Worm (Caenorhabditis elegans) whole organism, L1 larva: Measurements from ENCODE around the gene R02E12.5.

Source experiments
- F16B12.6 ChIP-seq: fragments of 150-350 bp; optimal IDR thresholded peaks from 2 replicates; lab custom pipeline; 2014; ENCODE audit warnings: missing biosample characterization, missing genetic modification characterization
- Y116A8C.19 ChIP-seq: sonication (generic microtip); optimal IDR thresholded peaks from 2 replicates; lab custom pipeline; 2016; ENCODE audit warnings: missing compliant biosample characterization, missing genetic modification characterization, borderline replicate concordance
- alr-1 ChIP-seq: fragments of 200-800 bp; sonication (Bioruptor generic); optimal IDR thresholded peaks from 2 replicates; lab custom pipeline; 2018; ENCODE audit warnings: borderline replicate concordance, mild to moderate bottlenecking, missing genetic modification characterization, missing compliant biosample characterization
- aly-2 ChIP-seq: fragments of 150-350 bp; optimal IDR thresholded peaks from 2 replicates; lab custom pipeline; 2014; ENCODE audit warnings: missing biosample characterization, missing genetic modification characterization
- ceh-63 ChIP-seq: fragments of 200-800 bp; sonication (Bioruptor generic); optimal IDR thresholded peaks from 2 replicates; lab custom pipeline; 2018; ENCODE audit warnings: mild to moderate bottlenecking, missing genetic modification characterization, missing compliant biosample characterization
- ceh-90 ChIP-seq: sonication (generic microtip); optimal IDR thresholded peaks from 2 replicates; lab custom pipeline; 2016; ENCODE audit warnings: missing genetic modification characterization, missing compliant biosample characterization
- dsc-1 ChIP-seq: sonication (generic microtip); optimal IDR thresholded peaks from 2 replicates; lab custom pipeline; 2016; ENCODE audit warnings: mild to moderate bottlenecking, missing genetic modification characterization, missing compliant biosample characterization
- efl-3 ChIP-seq: fragments of 200-800 bp; sonication (Bioruptor generic); optimal IDR thresholded peaks from 2 replicates; lab custom pipeline; 2018; ENCODE audit warnings: mild to moderate bottlenecking, missing genetic modification characterization, missing compliant biosample characterization
- egl-13 ChIP-seq: sonication (generic microtip); optimal IDR thresholded peaks from 2 replicates; lab custom pipeline; 2016; ENCODE audit warnings: missing genotype, missing genetic modification reagents, missing genetic modification characterization, missing compliant biosample characterization
- egl-27 ChIP-seq, 2 experiments: fragments of 150-350 bp in 1 of 2; sonication (generic microtip); optimal IDR thresholded peaks; 3 replicates each; lab custom pipeline; 2017 to 2018; ENCODE audit warnings: missing biosample characterization in 2 of 2, missing genetic modification characterization in 2 of 2, missing genetic modification reagents in 2 of 2
- elt-2 ChIP-seq: sonication (generic microtip); optimal IDR thresholded peaks from 2 replicates; lab custom pipeline; 2016; ENCODE audit warnings: missing genetic modification characterization, mild to moderate bottlenecking, inconsistent platforms, missing compliant biosample characterization, missing genetic modification reagents
- hlh-17 ChIP-seq: fragments of 200-800 bp; sonication (Bioruptor generic); optimal IDR thresholded peaks from 2 replicates; lab custom pipeline; 2018; ENCODE audit warnings: missing genetic modification characterization, mild to moderate bottlenecking, missing compliant biosample characterization, moderate library complexity, borderline replicate concordance
- irx-1 ChIP-seq: sonication (generic microtip); optimal IDR thresholded peaks from 2 replicates; lab custom pipeline; 2016; ENCODE audit warnings: missing genetic modification characterization, missing compliant biosample characterization
- isw-1 ChIP-seq: fragments of 200-800 bp; sonication (Bioruptor generic); IDR thresholded peaks from 2 replicates; pipeline ENCODE4 v1.3.6; 2022; ENCODE audit warnings: missing genetic modification characterization, missing compliant biosample characterization
- jun-1 ChIP-seq: fragments of 150-350 bp; optimal IDR thresholded peaks from 2 replicates; lab custom pipeline; 2014; ENCODE audit warnings: missing biosample characterization, missing genetic modification reagents, missing genetic modification characterization
- lsy-2 ChIP-seq, 2 experiments: fragments of 150-350 bp; optimal IDR thresholded peaks; 2 replicates each; lab custom pipeline; 2014; ENCODE audit warnings: missing biosample characterization in 2 of 2, missing genetic modification characterization in 2 of 2
- mef-2 ChIP-seq: fragments of 150-350 bp; optimal IDR thresholded peaks from 2 replicates; lab custom pipeline; 2014; ENCODE audit warnings: missing biosample characterization, missing genetic modification characterization
- nhr-20 ChIP-seq: sonication (generic microtip); optimal IDR thresholded peaks from 2 replicates; lab custom pipeline; 2016; ENCODE audit warnings: mild to moderate bottlenecking, missing genetic modification characterization, missing compliant biosample characterization
- nhr-237 ChIP-seq: fragments of 150-350 bp; optimal IDR thresholded peaks from 2 replicates; lab custom pipeline; 2014; ENCODE audit warnings: missing biosample characterization, missing genetic modification characterization
- nhr-28 ChIP-seq: fragments of 150-350 bp; optimal IDR thresholded peaks from 2 replicates; lab custom pipeline; 2014; ENCODE audit warnings: missing biosample characterization, missing genetic modification characterization
- nhr-47 ChIP-seq: sonication (generic microtip); optimal IDR thresholded peaks from 2 replicates; lab custom pipeline; 2016; ENCODE audit warnings: mild to moderate bottlenecking, missing genetic modification characterization, moderate library complexity, missing compliant biosample characterization
- nhr-71 ChIP-seq: sonication (generic microtip); optimal IDR thresholded peaks from 2 replicates; lab custom pipeline; 2016; ENCODE audit warnings: mild to moderate bottlenecking, missing genetic modification characterization, moderate library complexity, missing compliant biosample characterization
- nhr-76 ChIP-seq: sonication (generic microtip); optimal IDR thresholded peaks from 2 replicates; lab custom pipeline; 2017; ENCODE audit warnings: missing biosample characterization, missing genetic modification characterization
- nhr-85 ChIP-seq: sonication (generic microtip); peaks from one replicate; lab custom pipeline; 2016; ENCODE audit warnings: missing genetic modification characterization, inconsistent platforms, missing compliant biosample characterization
- nhr-90 ChIP-seq: sonication (generic microtip); optimal IDR thresholded peaks from 2 replicates; lab custom pipeline; 2016; ENCODE audit warnings: mild to moderate bottlenecking, missing genetic modification characterization, missing compliant biosample characterization; ENCODE audit not compliant: poor library complexity
- pax-3 ChIP-seq: fragments of 200-800 bp; sonication (Bioruptor generic); optimal IDR thresholded peaks from 2 replicates; lab custom pipeline; 2018; ENCODE audit warnings: mild to moderate bottlenecking, missing genetic modification characterization, moderate library complexity, missing compliant biosample characterization
- pqm-1 ChIP-seq: sonication (generic microtip); optimal IDR thresholded peaks from 3 replicates; lab custom pipeline; 2017; ENCODE audit warnings: missing biosample characterization, missing genetic modification characterization
- skn-1 ChIP-seq: fragments of 150-350 bp; optimal IDR thresholded peaks from 2 replicates; lab custom pipeline; 2014; ENCODE audit warnings: missing biosample characterization, missing genetic modification characterization
- snpc-4 ChIP-seq: fragments of 150-350 bp; optimal IDR thresholded peaks from 2 replicates; lab custom pipeline; 2014; ENCODE audit warnings: missing biosample characterization, missing genetic modification characterization
- sptf-1 ChIP-seq: fragments of 150-350 bp; optimal IDR thresholded peaks from 2 replicates; lab custom pipeline; 2014; ENCODE audit warnings: missing biosample characterization, missing genetic modification characterization
- sup-37 ChIP-seq: fragments of 200-800 bp; sonication (Bioruptor generic); optimal IDR thresholded peaks from 2 replicates; lab custom pipeline; 2018; ENCODE audit warnings: mild to moderate bottlenecking, missing genetic modification characterization, missing compliant biosample characterization
- swsn-7 ChIP-seq: sonication (generic microtip); optimal IDR thresholded peaks from 2 replicates; lab custom pipeline; 2016; ENCODE audit warnings: missing genetic modification characterization, missing compliant biosample characterization
- unc-86 ChIP-seq: sonication (generic microtip); optimal IDR thresholded peaks from 2 replicates; lab custom pipeline; 2016; ENCODE audit warnings: missing genetic modification characterization, missing compliant biosample characterization
- vab-15 ChIP-seq: sonication (generic microtip); optimal IDR thresholded peaks from 2 replicates; lab custom pipeline; 2017; ENCODE audit warnings: missing genotype, mild to moderate bottlenecking, missing genetic modification characterization, missing compliant biosample characterization
- zip-4 ChIP-seq: fragments of 200-800 bp; sonication (Bioruptor generic); optimal IDR thresholded peaks from 2 replicates; lab custom pipeline; 2018; ENCODE audit warnings: mild to moderate bottlenecking, missing genetic modification characterization, moderate library complexity, missing compliant biosample characterization

The R02E12.5 gene

DNA sequence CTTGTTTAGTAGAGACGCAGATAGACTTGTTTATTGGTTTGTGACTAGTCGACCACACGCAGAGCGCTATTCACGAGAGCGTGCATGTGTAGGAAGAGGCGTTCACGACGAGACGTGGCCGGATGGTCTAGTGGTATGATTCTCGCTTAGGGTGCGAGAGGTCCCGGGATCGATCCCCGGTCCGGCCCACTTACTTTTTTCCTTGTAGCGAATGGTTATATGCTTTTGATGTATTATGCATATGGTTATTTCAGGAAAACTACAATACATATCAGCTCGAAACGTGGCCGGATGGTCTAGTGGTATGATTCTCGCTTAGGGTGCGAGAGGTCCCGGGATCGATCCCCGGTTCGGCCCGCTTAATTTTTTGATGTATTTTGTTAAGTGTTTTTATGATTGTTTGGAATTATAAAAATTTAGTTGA, 27.1 kb upstream of the R02E12.5 start (continued):
- TF ChIP-seq swsn-7 (peak; percentile 80), mef-2 (tag; lab: Kevin White, UChicago) (no peak), sup-37 (GFP tag; lab: Kevin White, UChicago) (peak; percentile 12), ceh-90 (tag; lab: Kevin White, UChicago) (no peak), unc-86 (tag; lab: Kevin White, UChicago) (peak; percentile 68), F16B12.6 (tag; lab: Kevin White, UChicago) (peak; percentile 17), hlh-17 (GFP tag; lab: Kevin White, UChicago) (no peak), zip-4 (GFP tag; lab: Kevin White, UChicago) (peak; percentile 45), pax-3 (tag; lab: Kevin White, UChicago) (peak; percentile 32), skn-1 (tag; lab: Kevin White, UChicago) (peak; percentile 62), nhr-71 (peak; percentile 85)

DNA sequence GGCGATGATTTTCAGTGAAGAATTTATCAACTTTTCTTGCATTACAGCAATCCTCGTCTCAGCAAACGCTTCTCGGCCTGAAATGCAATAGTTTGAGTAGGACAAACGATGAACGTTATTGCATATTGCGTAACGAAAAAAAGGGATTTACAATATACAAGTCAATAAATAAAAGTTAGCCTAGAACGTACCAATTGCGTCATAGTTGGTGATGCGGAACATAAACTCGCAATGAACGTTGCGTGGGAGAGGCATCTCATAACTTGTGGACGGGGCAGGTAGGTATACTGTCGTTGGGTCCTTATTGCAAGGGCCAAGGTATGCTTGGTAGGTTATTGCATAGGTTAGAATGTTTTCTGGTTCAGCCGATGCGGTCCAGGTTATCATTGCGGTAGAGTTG, 26.4 kb upstream of the R02E12.5 start:
- no peak for TF ChIP-seq egl-13
- no peak for TF ChIP-seq lsy-2 (tag; optimal IDR thresholded peaks at IDR 0.05; lab: Kevin White, UChicago)
- TF ChIP-seq sptf-1 (tag; lab: Kevin White, UChicago) = no peak
- no peak for TF ChIP-seq nhr-90 (tag; lab: Kevin White, UChicago)
- TF ChIP-seq Y116A8C.19 (tag; lab: Kevin White, UChicago) = no peak
- no peak for TF ChIP-seq swsn-7
- no peak for TF ChIP-seq efl-3
- TF ChIP-seq pqm-1 = no peak
- no peak for TF ChIP-seq ceh-63
- TF ChIP-seq nhr-20 (tag; lab: Kevin White, UChicago) = no peak

DNA sequence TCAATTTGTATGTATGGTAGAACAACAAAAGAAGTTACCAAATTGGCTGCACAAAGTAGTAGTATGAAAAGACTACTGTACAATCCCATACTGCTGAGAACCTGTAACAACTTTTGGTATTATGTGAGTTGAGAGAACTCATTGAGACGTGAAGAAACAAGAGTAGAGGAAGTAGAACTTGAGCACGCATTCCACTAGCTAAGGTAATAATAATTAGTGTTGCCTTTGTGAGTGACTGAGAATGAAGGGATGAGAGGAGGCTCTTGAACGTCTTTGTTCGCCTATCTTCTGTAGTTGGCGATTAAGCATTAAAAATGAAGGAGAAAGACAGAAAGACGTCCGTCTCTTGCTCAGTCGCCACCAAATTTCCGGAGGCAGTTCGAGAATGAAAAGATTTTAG, 23.6 kb upstream of the R02E12.5 start, which contains the start of gene C16B8.4:
C16B8.4 (minus strand) TSS at position 101 of the 400 bp plus-strand sequence.
- TF ChIP-seq ceh-63 (no peak), Y116A8C.19 (tag; lab: Kevin White, UChicago) (no peak), hlh-17 (GFP tag; lab: Kevin White, UChicago) (no peak), isw-1 (GFP tag; lab: Robert Waterston, UW) (no peak), nhr-85 (tag; lab: Kevin White, UChicago) (no peak), nhr-47 (tag; lab: Kevin White, UChicago) (no peak), nhr-237 (tag; lab: Kevin White, UChicago) (no peak), pqm-1 (no peak), nhr-28 (no peak), elt-2 (tag; lab: Kevin White, UChicago) (no peak), nhr-76 (tag; lab: Kevin White, UChicago) (no peak), F16B12.6 (tag; lab: Kevin White, UChicago) (no peak), snpc-4 (tag; lab: Kevin White, UChicago) (no peak), egl-27 (tag; optimal IDR thresholded peaks at IDR 0.05; lab: Kevin White, UChicago) (no peak), vab-15 (tag; lab: Kevin White, UChicago) (no peak), aly-2 (no peak), alr-1 (tag; lab: Kevin White, UChicago) (no peak), sptf-1 (tag; lab: Kevin White, UChicago) (no peak)

DNA sequence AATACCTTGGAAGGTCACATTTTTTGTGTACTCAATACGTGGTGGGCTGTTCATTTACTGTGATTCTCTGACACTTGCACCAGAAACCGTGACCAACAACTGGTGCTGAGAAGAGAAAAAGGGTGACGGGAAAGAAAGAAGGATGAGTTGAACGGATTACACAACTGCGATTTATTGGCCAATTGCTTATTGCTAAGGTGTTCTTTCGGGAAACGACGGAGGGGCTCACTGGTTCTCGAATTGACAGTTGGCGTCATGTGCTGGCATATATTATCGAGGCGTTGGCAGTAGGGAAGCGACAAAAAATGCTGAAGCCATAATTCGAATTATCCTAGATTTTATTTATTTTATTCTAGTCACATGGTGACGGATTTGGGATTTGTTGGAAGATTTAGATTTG, 23.0 kb upstream of the R02E12.5 start:
- TF ChIP-seq jun-1 (tag; lab: Kevin White, UChicago) (no peak), irx-1 (tag; lab: Kevin White, UChicago) (no peak), nhr-71 (no peak), nhr-28 (no peak), pqm-1 (no peak), dsc-1 (tag; lab: Kevin White, UChicago) (peak; percentile 76)
